Fruit fly (Drosophila melanogaster) whole organism, embryonic: ENCODE data around the gene CG7191.
A peak's percentile ranks its signal among the peaks of the same experiment; 100 is the strongest.

ENCODE experiments used
- ATbp ChIP-seq: fragments of 200-800 bp; sonication (Bioruptor generic); optimal IDR thresholded peaks from 2 replicates; lab custom pipeline; 2017; ENCODE audit warnings: missing biosample characterization, mild to moderate bottlenecking, missing genetic modification characterization, missing genetic modification reagents
- Awh ChIP-seq: fragments of 200-800 bp; sonication (Bioruptor generic); IDR thresholded peaks from 2 replicates; pipeline ENCODE4, ENCODE4 v1.3.6; 2022; ENCODE audit warnings: missing biosample characterization, missing genetic modification characterization
- B-H2 ChIP-seq: fragments of 200-800 bp; sonication (Bioruptor generic); optimal IDR thresholded peaks from 2 replicates; lab custom pipeline; 2018; ENCODE audit warnings: missing biosample characterization, mild to moderate bottlenecking, missing genetic modification characterization
- CG10431 ChIP-seq: fragments of 200-800 bp; sonication (Bioruptor generic); optimal IDR thresholded peaks from 3 replicates; lab custom pipeline; 2018; ENCODE audit warnings: missing biosample characterization, mild to moderate bottlenecking, missing genetic modification characterization
- CG11398 ChIP-seq: fragments of 200-800 bp; sonication (Bioruptor generic); optimal IDR thresholded peaks from 2 replicates; lab custom pipeline; 2016; ENCODE audit warnings: missing biosample characterization, missing genetic modification characterization
- CG11504 ChIP-seq: fragments of 200-800 bp; sonication (Bioruptor generic); optimal IDR thresholded peaks from 3 replicates; lab custom pipeline; 2019; ENCODE audit warnings: missing biosample characterization, mild to moderate bottlenecking, missing genetic modification characterization, moderate library complexity
- CG13894 ChIP-seq: fragments of 200-800 bp; sonication (Bioruptor generic); optimal IDR thresholded peaks from 3 replicates; lab custom pipeline; 2018; ENCODE audit warnings: missing biosample characterization, mild to moderate bottlenecking, missing genetic modification characterization, moderate library complexity
- CG14014 ChIP-seq: fragments of 200-800 bp; sonication (Bioruptor generic); IDR thresholded peaks from 2 replicates; pipeline ENCODE4 v1.3.6; 2022; ENCODE audit warnings: missing biosample characterization, missing genetic modification characterization
- CG15011 ChIP-seq: fragments of 200-800 bp; sonication (Bioruptor generic); optimal IDR thresholded peaks from 3 replicates; lab custom pipeline; 2018; ENCODE audit warnings: missing biosample characterization, mild to moderate bottlenecking, missing genetic modification characterization
- CG1529 ChIP-seq: fragments of 200-800 bp; sonication (Bioruptor generic); optimal IDR thresholded peaks from 3 replicates; lab custom pipeline; 2018; ENCODE audit warnings: missing biosample characterization, missing genetic modification characterization
- CG16813 ChIP-seq: fragments of 200-800 bp; sonication (Bioruptor generic); IDR thresholded peaks from 3 replicates; pipeline ENCODE4 v1.3.6; 2022; ENCODE audit warnings: missing biosample characterization, missing genetic modification characterization; ENCODE audit not compliant: partially characterized antibody
- CG17568 ChIP-seq: fragments of 200-800 bp; sonication (Bioruptor generic); optimal IDR thresholded peaks from 2 replicates; lab custom pipeline; 2018; ENCODE audit warnings: missing biosample characterization, mild to moderate bottlenecking, missing genetic modification characterization, moderate library complexity
- CG17829 ChIP-seq: fragments of 200-800 bp; optimal IDR thresholded peaks from 2 replicates; lab custom pipeline; 2019; ENCODE audit warnings: missing biosample characterization, mild to moderate bottlenecking, missing genetic modification characterization, moderate library complexity
- CG18262 ChIP-seq: fragments of 200-800 bp; optimal IDR thresholded peaks from 3 replicates; lab custom pipeline; 2019; ENCODE audit warnings: missing biosample characterization, mild to moderate bottlenecking, missing genetic modification characterization, moderate library complexity
- CG18764 ChIP-seq: fragments of 200-800 bp; sonication (Bioruptor generic); optimal IDR thresholded peaks from 3 replicates; lab custom pipeline; 2016; ENCODE audit warnings: missing biosample characterization, missing genetic modification characterization
- CG31388 ChIP-seq: fragments of 200-800 bp; sonication (Bioruptor generic); optimal IDR thresholded peaks from 2 replicates; lab custom pipeline; 2016; ENCODE audit warnings: missing biosample characterization, missing genetic modification characterization
- CG32532 ChIP-seq: fragments of 200-800 bp; sonication (Bioruptor generic); IDR thresholded peaks from 2 replicates; pipeline ENCODE4 v1.3.6; 2022; ENCODE audit warnings: missing biosample characterization, missing genetic modification characterization
- CG32772 ChIP-seq: fragments of 200-800 bp; sonication (Bioruptor generic); IDR thresholded peaks from 2 replicates; pipeline ENCODE4 v1.3.6; 2022; ENCODE audit warnings: missing biosample characterization, missing genetic modification characterization
- CG34224 ChIP-seq: fragments of 200-800 bp; sonication (Bioruptor generic); IDR thresholded peaks from 3 replicates; pipeline ENCODE4 v1.3.6; 2022; ENCODE audit warnings: missing biosample characterization, missing genetic modification characterization; ENCODE audit not compliant: partially characterized antibody
- CG4854 ChIP-seq: fragments of 200-800 bp; sonication (Bioruptor generic); optimal IDR thresholded peaks from 2 replicates; lab custom pipeline; 2016; ENCODE audit warnings: missing biosample characterization, missing genetic modification characterization, inconsistent platforms
- CG5245 ChIP-seq: fragments of 200-800 bp; sonication (Bioruptor generic); optimal IDR thresholded peaks from 3 replicates; lab custom pipeline; 2016; ENCODE audit warnings: missing biosample characterization, missing genetic modification characterization
- CG6254 ChIP-seq: fragments of 200-800 bp; sonication (Bioruptor generic); optimal IDR thresholded peaks from 3 replicates; lab custom pipeline; 2017; ENCODE audit warnings: mild to moderate bottlenecking, missing biosample characterization, missing genetic modification reagents, missing genetic modification characterization
- CG6854 ChIP-seq: fragments of 200-800 bp; sonication (Bioruptor generic); optimal IDR thresholded peaks from 3 replicates; lab custom pipeline; 2017; ENCODE audit warnings: missing biosample characterization, mild to moderate bottlenecking, missing genetic modification characterization
- CG7271 ChIP-seq: fragments of 200-800 bp; sonication (Bioruptor generic); optimal IDR thresholded peaks from 2 replicates; lab custom pipeline; 2018; ENCODE audit warnings: missing biosample characterization, mild to moderate bottlenecking, missing genetic modification characterization, moderate library complexity
- CHES-1-like ChIP-seq: fragments of 200-800 bp; sonication (Bioruptor generic); optimal IDR thresholded peaks from 2 replicates; lab custom pipeline; 2016; ENCODE audit warnings: missing biosample characterization, missing genetic modification characterization
- Doc3 ChIP-seq: fragments of 200-800 bp; sonication (Bioruptor generic); IDR thresholded peaks from 3 replicates; pipeline ENCODE4 v1.3.6; 2022; ENCODE audit warnings: missing biosample characterization, missing genetic modification characterization; ENCODE audit not compliant: partially characterized antibody
- Eip74EF ChIP-seq, 2 experiments: fragments of 200-800 bp in 1 of 2; fragments of >200 bp in 1 of 2; sonication (Bioruptor generic) in 1 of 2; optimal IDR thresholded peaks; 2 replicates each; lab custom pipeline; 2017 to 2019; ENCODE audit warnings: missing biosample characterization in 2 of 2, missing genetic modification characterization in 2 of 2, mild to moderate bottlenecking in 1 of 2, moderate library complexity in 1 of 2
- Gsc ChIP-seq: fragments of 200-800 bp; sonication (Bioruptor generic); IDR thresholded peaks from 2 replicates; pipeline ENCODE4 v1.3.6; 2022; ENCODE audit warnings: missing biosample characterization, missing genetic modification characterization
- HmgZ ChIP-seq: fragments of 200-800 bp; sonication (Bioruptor generic); optimal IDR thresholded peaks from 2 replicates; lab custom pipeline; 2018; ENCODE audit warnings: missing biosample characterization, mild to moderate bottlenecking, missing genetic modification characterization
- NC2α ChIP-seq: fragments of 200-800 bp; sonication (Bioruptor generic); optimal IDR thresholded peaks from 2 replicates; lab custom pipeline; 2016; ENCODE audit warnings: missing biosample characterization, missing genetic modification characterization
- Taf1 ChIP-seq: fragments of 200-800 bp; sonication (Bioruptor generic); IDR thresholded peaks from 2 replicates; pipeline ENCODE4 v1.3.6; 2022; ENCODE audit warnings: missing biosample characterization, missing genetic modification characterization
- Xrp1 ChIP-seq: fragments of 200-800 bp; sonication (Bioruptor generic); IDR thresholded peaks from 2 replicates; pipeline ENCODE4 v1.3.6; 2022; ENCODE audit warnings: missing biosample characterization, missing genetic modification characterization
- aop ChIP-seq: fragments of 200-800 bp; sonication (Bioruptor generic); IDR thresholded peaks from 2 replicates; pipeline ENCODE4 v1.3.6; 2022; ENCODE audit warnings: missing biosample characterization, missing genetic modification characterization
- bigmax ChIP-seq: fragments of 200-800 bp; sonication (Bioruptor generic); optimal IDR thresholded peaks from 2 replicates; lab custom pipeline; 2018; ENCODE audit warnings: missing biosample characterization, mild to moderate bottlenecking, missing genetic modification characterization
- bowl ChIP-seq: fragments of 200-800 bp; sonication (Bioruptor generic); IDR thresholded peaks from 2 replicates; pipeline ENCODE4 v1.3.6; 2022; ENCODE audit warnings: missing biosample characterization, missing genetic modification characterization
- chinmo ChIP-seq: fragments of 200-800 bp; sonication (Bioruptor generic); IDR thresholded peaks from 4 replicates; pipeline ENCODE4 v1.3.6; 2022; ENCODE audit warnings: missing biosample characterization, missing genetic modification characterization; ENCODE audit not compliant: partially characterized antibody
- chm ChIP-seq: fragments of 200-800 bp; sonication (Bioruptor generic); IDR thresholded peaks from 2 replicates; pipeline ENCODE4 v1.3.6; 2022; ENCODE audit warnings: missing biosample characterization, missing genetic modification characterization
- da ChIP-seq: fragments of 200-800 bp; sonication (Bioruptor generic); optimal IDR thresholded peaks from 2 replicates; lab custom pipeline; 2016; ENCODE audit warnings: missing biosample characterization, missing genetic modification characterization
- dpn ChIP-seq, 2 experiments: fragments of 200-800 bp; sonication (Bioruptor generic); optimal IDR thresholded peaks; 3 replicates each; lab custom pipeline; 2016; ENCODE audit warnings: missing biosample characterization in 2 of 2, missing genetic modification characterization in 2 of 2
- dysf ChIP-seq: fragments of 200-800 bp; sonication (Bioruptor generic); IDR thresholded peaks from 3 replicates; pipeline ENCODE4 v1.3.6; 2022; ENCODE audit warnings: missing biosample characterization, missing genetic modification characterization
- gcm2 ChIP-seq: fragments of 200-800 bp; sonication (Bioruptor generic); optimal IDR thresholded peaks from 2 replicates; lab custom pipeline; 2016; ENCODE audit warnings: missing biosample characterization, missing genetic modification characterization
- gfzf ChIP-seq: fragments of 200-800 bp; sonication (Bioruptor generic); optimal IDR thresholded peaks from 2 replicates; lab custom pipeline; 2016; ENCODE audit warnings: missing biosample characterization, mild to moderate bottlenecking, missing genetic modification characterization, moderate library complexity
- mirr ChIP-seq: fragments of 200-800 bp; sonication (Bioruptor generic); optimal IDR thresholded peaks from 3 replicates; lab custom pipeline; 2018; ENCODE audit warnings: missing biosample characterization, mild to moderate bottlenecking, missing genetic modification characterization
- nau ChIP-seq: fragments of 200-800 bp; sonication (Bioruptor generic); optimal IDR thresholded peaks from 3 replicates; lab custom pipeline; 2017; ENCODE audit warnings: missing biosample characterization, mild to moderate bottlenecking, missing genetic modification characterization, missing genetic modification reagents
- pb ChIP-seq: fragments of 200-800 bp; sonication (Bioruptor generic); optimal IDR thresholded peaks from 3 replicates; lab custom pipeline; 2016; ENCODE audit warnings: missing biosample characterization, missing genetic modification characterization
- phol ChIP-seq: fragments of 200-800 bp; sonication (Bioruptor generic); optimal IDR thresholded peaks from 3 replicates; lab custom pipeline; 2018; ENCODE audit warnings: missing biosample characterization, mild to moderate bottlenecking, missing genetic modification characterization, moderate library complexity
- prd ChIP-seq, 3 experiments: fragments of >200 bp in 2 of 3; fragments of 200-800 bp in 1 of 3; sonication (Bioruptor generic) in 1 of 3; optimal IDR thresholded peaks in 2 of 3; IDR thresholded peaks in 1 of 3; 2 replicates in 2 of 3; 3 replicates in 1 of 3; pipeline versions ENCODE4 v1.3.6 to Lab custom; 2017 to 2022; ENCODE audit warnings: missing biosample characterization in 1 of 3, missing genetic modification characterization in 1 of 3
- ttk ChIP-seq: fragments of 200-800 bp; sonication (Bioruptor generic); IDR thresholded peaks from 2 replicates; pipeline ENCODE4 v2.1.2; 2022; ENCODE audit warnings: missing biosample characterization, missing genetic modification characterization
- usp ChIP-seq: fragments of >200 bp; optimal IDR thresholded peaks from 2 replicates; lab custom pipeline; 2017; ENCODE audit warnings: missing biosample characterization, missing genetic modification characterization

The CG7191 gene

dm6 chr2L:7799804-7800433, 32.5 kb downstream of the CG7191 start, which contains the start of the genes Herp and r2d2 (continued):
- peak; percentile 90 for TF ChIP-seq phol (tag; lab: Kevin White, UChicago)
- peak; percentile 81 for TF ChIP-seq CG34224 (GFP tag; lab: Robert Waterston, UW)
- peak; percentile 79; the same call in 1 of the 2 replicates for TF ChIP-seq Awh (GFP tag; lab: Robert Waterston, UW)
- TF ChIP-seq ATbp (GFP tag; lab: Kevin White, UChicago): peak; percentile 67
- TF ChIP-seq pb (GFP tag; lab: Kevin White, UChicago): peak; percentile 93
- TF ChIP-seq CG32772 (GFP tag; lab: Robert Waterston, UW): peak; percentile 92
- TF ChIP-seq Eip74EF (GFP tag; optimal IDR thresholded peaks at IDR 0.05; lab: Kevin White, UChicago): peak in 1 of 2 experiments; percentile 69
- TF ChIP-seq dpn (GFP tag; optimal IDR thresholded peaks at IDR 0.05; lab: Kevin White, UChicago): peak; percentile 93 to 96
- TF ChIP-seq bigmax (GFP tag; lab: Kevin White, UChicago): no peak
- peak; percentile 52 for TF ChIP-seq CG1529 (GFP tag; lab: Kevin White, UChicago)
- peak; percentile 82 for TF ChIP-seq Doc3 (GFP tag; lab: Robert Waterston, UW)
- TF ChIP-seq aop (GFP tag; lab: Robert Waterston, UW): no peak
- peak; percentile 76 for TF ChIP-seq CG15011 (GFP tag; lab: Kevin White, UChicago)
- peak; percentile 83 for TF ChIP-seq CG5245 (GFP tag; lab: Kevin White, UChicago)
- peak; percentile 93 for TF ChIP-seq mirr (GFP tag; lab: Kevin White, UChicago)
- TF ChIP-seq da (GFP tag; lab: Kevin White, UChicago): peak; percentile 83
- TF ChIP-seq HmgZ: peak; percentile 96
- peak; percentile 76 for TF ChIP-seq ttk
- TF ChIP-seq bowl (GFP tag; lab: Robert Waterston, UW): peak; percentile 66
- TF ChIP-seq Gsc (GFP tag; lab: Robert Waterston, UW): no peak; the same call in 1 of the 2 replicates
- TF ChIP-seq Taf1: peak; percentile 81
- peak; percentile 52 for TF ChIP-seq CG10431 (GFP tag; lab: Kevin White, UChicago)
- TF ChIP-seq CG11504: peak; percentile 90
- TF ChIP-seq prd (optimal IDR thresholded peaks at IDR 0.05; lab: Kevin White, UChicago): no peak
- TF ChIP-seq prd (GFP tag; IDR thresholded peaks at IDR 0.05; lab: Robert Waterston, UW): peak; percentile 92
- peak; percentile 90 for TF ChIP-seq Xrp1
- peak; percentile 84 for TF ChIP-seq nau (GFP tag; lab: Kevin White, UChicago)
- TF ChIP-seq CHES-1-like (GFP tag; lab: Kevin White, UChicago): peak; percentile 96
- TF ChIP-seq dysf: peak; percentile 94
- TF ChIP-seq gcm2: peak; percentile 75
- TF ChIP-seq CG16813 (GFP tag; lab: Robert Waterston, UW): peak; percentile 79
- peak; percentile 77 for TF ChIP-seq chm (GFP tag; lab: Robert Waterston, UW)
- no peak for TF ChIP-seq usp (GFP tag; lab: Kevin White, UChicago)
- TF ChIP-seq CG6854 (GFP tag; lab: Kevin White, UChicago): peak; percentile 82
- TF ChIP-seq CG13894 (tag; lab: Kevin White, UChicago): peak; percentile 93
- peak; percentile 75 for TF ChIP-seq CG31388
- peak; percentile 63 for TF ChIP-seq CG17568 (GFP tag; lab: Kevin White, UChicago)
- peak; percentile 90 for TF ChIP-seq CG32532 (GFP tag; lab: Robert Waterston, UW)
- TF ChIP-seq chinmo (GFP tag; lab: Robert Waterston, UW): no peak
- peak; percentile 85 for TF ChIP-seq CG11398 (GFP tag; lab: Kevin White, UChicago)
- TF ChIP-seq CG7271 (tag; lab: Kevin White, UChicago): peak; percentile 62
- peak; percentile 91 for TF ChIP-seq CG14014 (GFP tag; lab: Robert Waterston, UW)
- peak; percentile 85 for TF ChIP-seq CG18764 (GFP tag; lab: Kevin White, UChicago)
- peak; percentile 84 for TF ChIP-seq NC2α (GFP tag; lab: Kevin White, UChicago)
- TF ChIP-seq gfzf (GFP tag; lab: Kevin White, UChicago): peak; percentile 38
- TF ChIP-seq B-H2: peak; percentile 94
- TF ChIP-seq CG17829: peak; percentile 89
- TF ChIP-seq CG6254: peak; percentile 24
- TF ChIP-seq CG18262 (tag; lab: Kevin White, UChicago): peak; percentile 88
- peak; percentile 73 for TF ChIP-seq CG4854 (GFP tag; lab: Kevin White, UChicago)
